Worm (Caenorhabditis elegans) whole organism, L1 larva: ENCODE results near the gene T06A10.107.

Experiments used
- aha-1 ChIP-seq: fragments of 150-350 bp; optimal IDR thresholded peaks from 2 replicates; lab custom pipeline; 2014; ENCODE audit warnings: missing biosample characterization, missing genetic modification characterization
- dsc-1 ChIP-seq: sonication (generic microtip); optimal IDR thresholded peaks from 2 replicates; lab custom pipeline; 2016; ENCODE audit warnings: mild to moderate bottlenecking, missing genetic modification characterization, missing compliant biosample characterization
- lsy-2 ChIP-seq, 2 experiments: fragments of 150-350 bp; optimal IDR thresholded peaks; 2 replicates each; lab custom pipeline; 2014; ENCODE audit warnings: missing biosample characterization in 2 of 2, missing genetic modification characterization in 2 of 2
- ztf-4 ChIP-seq: fragments of 150-350 bp; optimal IDR thresholded peaks from 2 replicates; lab custom pipeline; 2014; ENCODE audit warnings: missing biosample characterization, missing genetic modification characterization

DNA sequence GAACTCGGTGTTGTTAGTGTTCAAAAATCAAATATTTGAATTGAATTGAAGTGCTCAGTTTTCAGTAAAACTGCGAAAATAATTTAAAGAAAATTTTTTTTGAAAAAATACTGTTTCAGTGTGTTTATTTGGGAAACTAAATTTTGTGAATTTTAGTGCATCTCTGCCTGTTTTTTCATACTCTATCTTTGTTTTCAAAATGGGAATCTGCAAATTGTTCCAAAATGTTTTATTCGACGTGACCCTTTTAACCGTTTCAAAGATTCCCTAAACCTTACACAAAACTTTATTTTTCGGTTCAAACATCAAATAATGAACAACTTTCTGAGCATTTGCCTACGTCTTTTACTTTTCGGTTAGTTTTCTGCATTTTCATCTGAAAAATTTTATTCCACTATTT, 37.4 kb upstream of the T06A10.107 start, which contains the start of gene Y116A8A.7:
- TF ChIP-seq lsy-2 (tag; optimal IDR thresholded peaks at IDR 0.05; lab: Kevin White, UChicago) (no peak), ztf-4 (tag; lab: Kevin White, UChicago) (no peak), dsc-1 (tag; lab: Kevin White, UChicago) (no peak), aha-1 (tag; lab: Kevin White, UChicago) (no peak)
